Worm (Caenorhabditis elegans) whole organism, L1 larva: Measurements from ENCODE around the gene srlf-17.

Experiments
- F16B12.6 ChIP-seq: fragments of 150-350 bp; optimal IDR thresholded peaks from 2 replicates; lab custom pipeline; 2014; ENCODE audit warnings: missing biosample characterization, missing genetic modification characterization
- Y116A8C.19 ChIP-seq: sonication (generic microtip); optimal IDR thresholded peaks from 2 replicates; lab custom pipeline; 2016; ENCODE audit warnings: missing compliant biosample characterization, missing genetic modification characterization, borderline replicate concordance
- aha-1 ChIP-seq: fragments of 150-350 bp; optimal IDR thresholded peaks from 2 replicates; lab custom pipeline; 2014; ENCODE audit warnings: missing biosample characterization, missing genetic modification characterization
- ama-1 ChIP-seq: fragments of 150-350 bp; optimal IDR thresholded peaks from 2 replicates; lab custom pipeline; 2014
- blmp-1 ChIP-seq: fragments of 150-350 bp; optimal IDR thresholded peaks from 2 replicates; lab custom pipeline; 2014; ENCODE audit warnings: missing biosample characterization, missing genetic modification characterization
- ceh-82 ChIP-seq, 3 experiments: fragments of 150-350 bp in 1 of 3; sonication (generic microtip) in 2 of 3; optimal IDR thresholded peaks; 2 replicates each; lab custom pipeline; 2014 to 2017; ENCODE audit warnings: missing biosample characterization in 3 of 3, missing genetic modification characterization in 3 of 3
- ceh-90 ChIP-seq: sonication (generic microtip); optimal IDR thresholded peaks from 2 replicates; lab custom pipeline; 2016; ENCODE audit warnings: missing genetic modification characterization, missing compliant biosample characterization
- ces-1 ChIP-seq: fragments of 150-350 bp; optimal IDR thresholded peaks from 2 replicates; lab custom pipeline; 2014; ENCODE audit warnings: missing biosample characterization, missing genetic modification reagents, missing genetic modification characterization
- dsc-1 ChIP-seq: sonication (generic microtip); optimal IDR thresholded peaks from 2 replicates; lab custom pipeline; 2016; ENCODE audit warnings: mild to moderate bottlenecking, missing genetic modification characterization, missing compliant biosample characterization
- efl-1 ChIP-seq, 4 experiments: fragments of 150-350 bp; optimal IDR thresholded peaks in 3 of 4; peaks in 1 of 4; 1 replicate in 1 of 4; 2 replicates in 3 of 4; lab custom pipeline; 2014; ENCODE audit warnings: missing biosample characterization in 2 of 4, missing genetic modification characterization in 2 of 4, missing genetic modification reagents in 2 of 4
- efl-3 ChIP-seq: fragments of 200-800 bp; sonication (Bioruptor generic); optimal IDR thresholded peaks from 2 replicates; lab custom pipeline; 2018; ENCODE audit warnings: mild to moderate bottlenecking, missing genetic modification characterization, missing compliant biosample characterization
- egl-13 ChIP-seq: sonication (generic microtip); optimal IDR thresholded peaks from 2 replicates; lab custom pipeline; 2016; ENCODE audit warnings: missing genotype, missing genetic modification reagents, missing genetic modification characterization, missing compliant biosample characterization
- elt-3 ChIP-seq, 6 experiments: fragments of 150-350 bp in 1 of 6; sonication (generic microtip); optimal IDR thresholded peaks; 2 replicates each; lab custom pipeline; 2017 to 2018; ENCODE audit warnings: missing biosample characterization in 6 of 6, missing genetic modification characterization in 6 of 6, inconsistent platforms in 1 of 6
- ets-5 ChIP-seq: fragments of 200-800 bp; sonication (Bioruptor generic); IDR thresholded peaks from 2 replicates; pipeline ENCODE4 v1.3.6; 2022; ENCODE audit warnings: missing genetic modification characterization, missing compliant biosample characterization
- fkh-10 ChIP-seq: sonication (generic microtip); optimal IDR thresholded peaks from 2 replicates; lab custom pipeline; 2017; ENCODE audit warnings: missing biosample characterization, missing genetic modification reagents, missing genetic modification characterization
- fkh-8 ChIP-seq: sonication (generic microtip); optimal IDR thresholded peaks from 2 replicates; lab custom pipeline; 2016; ENCODE audit warnings: mild to moderate bottlenecking, missing genetic modification characterization, missing compliant biosample characterization
- fos-1 ChIP-seq: fragments of 150-350 bp; optimal IDR thresholded peaks from 2 replicates; lab custom pipeline; 2014; ENCODE audit warnings: missing biosample characterization, missing genetic modification characterization
- hlh-17 ChIP-seq: fragments of 200-800 bp; sonication (Bioruptor generic); optimal IDR thresholded peaks from 2 replicates; lab custom pipeline; 2018; ENCODE audit warnings: missing genetic modification characterization, mild to moderate bottlenecking, missing compliant biosample characterization, moderate library complexity, borderline replicate concordance
- hlh-4 ChIP-seq: sonication (generic microtip); optimal IDR thresholded peaks from 2 replicates; lab custom pipeline; 2016; ENCODE audit warnings: mild to moderate bottlenecking, missing genetic modification characterization, missing compliant biosample characterization
- hpl-2 ChIP-seq: fragments of 150-350 bp; optimal IDR thresholded peaks from 2 replicates; lab custom pipeline; 2014; ENCODE audit warnings: missing biosample characterization, missing genetic modification reagents, missing genetic modification characterization
- irx-1 ChIP-seq: sonication (generic microtip); optimal IDR thresholded peaks from 2 replicates; lab custom pipeline; 2016; ENCODE audit warnings: missing genetic modification characterization, missing compliant biosample characterization
- isw-1 ChIP-seq: fragments of 200-800 bp; sonication (Bioruptor generic); IDR thresholded peaks from 2 replicates; pipeline ENCODE4 v1.3.6; 2022; ENCODE audit warnings: missing genetic modification characterization, missing compliant biosample characterization
- lin-15B ChIP-seq: fragments of 150-350 bp; sonication (generic microtip); optimal IDR thresholded peaks from 3 replicates; lab custom pipeline; 2014; ENCODE audit warnings: missing biosample characterization, missing genetic modification characterization
- lin-35 ChIP-seq, 2 experiments: fragments of 150-350 bp; optimal IDR thresholded peaks; 2 replicates each; lab custom pipeline; 2014; ENCODE audit warnings: missing biosample characterization in 2 of 2, missing genetic modification characterization in 2 of 2, missing genetic modification reagents in 2 of 2
- lir-3 ChIP-seq: sonication (generic microtip); optimal IDR thresholded peaks from 2 replicates; lab custom pipeline; 2016; ENCODE audit warnings: mild to moderate bottlenecking, missing genetic modification characterization, moderate library complexity, missing compliant biosample characterization; ENCODE audit not compliant: poor library complexity
- lsy-2 ChIP-seq, 2 experiments: fragments of 150-350 bp; optimal IDR thresholded peaks; 2 replicates each; lab custom pipeline; 2014; ENCODE audit warnings: missing biosample characterization in 2 of 2, missing genetic modification characterization in 2 of 2
- mep-1 ChIP-seq: fragments of 150-350 bp; optimal IDR thresholded peaks from 2 replicates; lab custom pipeline; 2014; ENCODE audit warnings: missing biosample characterization, missing genetic modification characterization
- nhr-12 ChIP-seq: sonication (generic microtip); optimal IDR thresholded peaks from 2 replicates; lab custom pipeline; 2017; ENCODE audit warnings: missing biosample characterization, missing genetic modification characterization
- nhr-19 ChIP-seq: fragments of 200-800 bp; sonication (Bioruptor generic); conservative IDR thresholded peaks from 2 replicates; pipeline ENCODE4 v1.3.6; 2022; ENCODE audit warnings: missing genetic modification characterization, missing compliant biosample characterization
- nhr-20 ChIP-seq: sonication (generic microtip); optimal IDR thresholded peaks from 2 replicates; lab custom pipeline; 2016; ENCODE audit warnings: mild to moderate bottlenecking, missing genetic modification characterization, missing compliant biosample characterization
- nhr-28 ChIP-seq: fragments of 150-350 bp; optimal IDR thresholded peaks from 2 replicates; lab custom pipeline; 2014; ENCODE audit warnings: missing biosample characterization, missing genetic modification characterization
- nhr-47 ChIP-seq: sonication (generic microtip); optimal IDR thresholded peaks from 2 replicates; lab custom pipeline; 2016; ENCODE audit warnings: mild to moderate bottlenecking, missing genetic modification characterization, moderate library complexity, missing compliant biosample characterization
- nhr-76 ChIP-seq: sonication (generic microtip); optimal IDR thresholded peaks from 2 replicates; lab custom pipeline; 2017; ENCODE audit warnings: missing biosample characterization, missing genetic modification characterization
- nhr-84 ChIP-seq: sonication (generic microtip); optimal IDR thresholded peaks from 2 replicates; lab custom pipeline; 2017; ENCODE audit warnings: missing biosample characterization, missing genetic modification characterization
- pag-3 ChIP-seq: sonication (generic microtip); optimal IDR thresholded peaks from 2 replicates; lab custom pipeline; 2017; ENCODE audit warnings: missing genetic modification characterization, mild to moderate bottlenecking, missing compliant biosample characterization, antibody characterized with exemption, borderline replicate concordance; ENCODE audit not compliant: insufficient read depth
- pqm-1 ChIP-seq: sonication (generic microtip); optimal IDR thresholded peaks from 3 replicates; lab custom pipeline; 2017; ENCODE audit warnings: missing biosample characterization, missing genetic modification characterization
- rnt-1 ChIP-seq: sonication (generic microtip); optimal IDR thresholded peaks from 2 replicates; lab custom pipeline; 2016; ENCODE audit warnings: mild to moderate bottlenecking, missing genetic modification characterization, moderate library complexity, missing compliant biosample characterization
- skn-1 ChIP-seq: fragments of 150-350 bp; optimal IDR thresholded peaks from 2 replicates; lab custom pipeline; 2014; ENCODE audit warnings: missing biosample characterization, missing genetic modification characterization
- sox-4 ChIP-seq: sonication (generic microtip); optimal IDR thresholded peaks from 2 replicates; lab custom pipeline; 2016; ENCODE audit warnings: missing genetic modification characterization, missing compliant biosample characterization
- sup-37 ChIP-seq: fragments of 200-800 bp; sonication (Bioruptor generic); optimal IDR thresholded peaks from 2 replicates; lab custom pipeline; 2018; ENCODE audit warnings: mild to moderate bottlenecking, missing genetic modification characterization, missing compliant biosample characterization
- swsn-7 ChIP-seq: sonication (generic microtip); optimal IDR thresholded peaks from 2 replicates; lab custom pipeline; 2016; ENCODE audit warnings: missing genetic modification characterization, missing compliant biosample characterization
- tbx-2 ChIP-seq: sonication (generic microtip); optimal IDR thresholded peaks from 2 replicates; lab custom pipeline; 2016; ENCODE audit warnings: missing genetic modification characterization, missing compliant biosample characterization
- unc-30 ChIP-seq: sonication (generic microtip); optimal IDR thresholded peaks from 2 replicates; lab custom pipeline; 2017; ENCODE audit warnings: missing biosample characterization, missing genetic modification characterization
- unc-98 ChIP-seq: fragments of 200-800 bp; sonication (Bioruptor generic); IDR thresholded peaks from 2 replicates; pipeline ENCODE4 v1.3.6; 2022; ENCODE audit warnings: missing genetic modification characterization, missing compliant biosample characterization
- zip-4 ChIP-seq: fragments of 200-800 bp; sonication (Bioruptor generic); optimal IDR thresholded peaks from 2 replicates; lab custom pipeline; 2018; ENCODE audit warnings: mild to moderate bottlenecking, missing genetic modification characterization, moderate library complexity, missing compliant biosample characterization
- ztf-4 ChIP-seq: fragments of 150-350 bp; optimal IDR thresholded peaks from 2 replicates; lab custom pipeline; 2014; ENCODE audit warnings: missing biosample characterization, missing genetic modification characterization

Gene srlf-17

DNA sequence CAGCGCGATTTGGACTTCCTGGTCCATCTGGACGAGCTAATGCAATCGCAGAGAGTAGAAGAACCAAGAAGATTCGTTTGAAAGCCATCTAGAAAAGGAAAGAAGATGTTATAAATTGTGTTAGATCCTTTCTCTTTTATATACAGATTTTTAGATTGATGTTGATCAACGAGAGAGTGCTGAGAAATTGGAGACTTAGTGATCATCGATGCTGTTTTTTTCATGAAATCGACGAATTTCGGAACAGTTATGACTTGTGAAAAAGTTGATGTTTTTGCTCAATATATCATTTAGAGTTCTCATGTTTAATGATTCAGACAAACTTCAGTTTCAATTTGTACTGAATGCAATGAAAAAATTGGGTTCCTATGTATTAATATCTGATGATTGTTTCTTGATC lies at the start of gene srlf-17:
Gene srlf-17, minus strand, starts transcription at position 101 of the 400 bp plus-strand sequence.
- TF ChIP-seq elt-3 (tag; optimal IDR thresholded peaks at IDR 0.05; lab: Kevin White, UChicago) (no peak), ets-5 (GFP tag; lab: Robert Waterston, UW) (no peak), zip-4 (GFP tag; lab: Kevin White, UChicago) (no peak), nhr-12 (no peak), tbx-2 (tag; lab: Kevin White, UChicago) (no peak), unc-30 (tag; lab: Kevin White, UChicago) (no peak), blmp-1 (no peak), egl-13 (tag; lab: Kevin White, UChicago) (no peak), aha-1 (tag; lab: Kevin White, UChicago) (no peak), nhr-84 (tag; lab: Kevin White, UChicago) (no peak), rnt-1 (tag; lab: Kevin White, UChicago) (no peak), nhr-20 (no peak), isw-1 (GFP tag; lab: Robert Waterston, UW) (no peak), efl-3 (GFP tag; lab: Kevin White, UChicago) (no peak), mep-1 (no peak), unc-98 (GFP tag; lab: Robert Waterston, UW) (no peak), ceh-82 (tag; optimal IDR thresholded peaks at IDR 0.05; lab: Kevin White, UChicago) (no peak), sox-4 (tag; lab: Kevin White, UChicago) (no peak), fkh-8 (tag; lab: Kevin White, UChicago) (no peak), lin-35 (GFP tag; optimal IDR thresholded peaks at IDR 0.05; lab: Kevin White, UChicago) (no peak)
- TF ChIP-seq, all 84 proteins: peak for 0

DNA sequence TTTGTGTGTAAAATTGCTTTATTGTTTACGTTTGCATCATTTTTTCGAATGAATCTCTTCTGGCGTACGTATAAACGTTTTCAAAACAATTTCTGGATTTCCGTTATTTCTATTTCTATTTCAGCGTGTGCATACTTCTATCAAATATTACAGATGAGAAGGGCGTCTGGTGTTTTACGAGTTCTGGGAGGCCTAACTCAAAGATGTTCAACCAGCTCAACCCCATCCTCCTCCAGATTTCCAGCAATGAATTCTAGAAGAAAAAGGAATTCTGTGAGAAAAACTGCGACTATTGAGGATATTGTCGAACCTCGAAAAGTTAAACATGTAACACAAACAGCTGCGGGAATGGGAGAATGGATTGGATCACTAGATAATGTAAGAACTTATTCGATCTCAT lies 48.3 kb upstream of the srlf-17 start, which contains the start of gene C08F8.2:
Gene C08F8.2, plus strand, starts transcription at position 154 of the 400 bp plus-strand sequence.
- TF ChIP-seq nhr-28 (tag; lab: Kevin White, UChicago) (no peak), ama-1 (lab: Kevin White, UChicago) (peak; percentile 67), ztf-4 (peak; percentile 13), nhr-19 (GFP tag; lab: Robert Waterston, UW) (peak; percentile 30; the same call in 1 of the 2 replicates)

DNA sequence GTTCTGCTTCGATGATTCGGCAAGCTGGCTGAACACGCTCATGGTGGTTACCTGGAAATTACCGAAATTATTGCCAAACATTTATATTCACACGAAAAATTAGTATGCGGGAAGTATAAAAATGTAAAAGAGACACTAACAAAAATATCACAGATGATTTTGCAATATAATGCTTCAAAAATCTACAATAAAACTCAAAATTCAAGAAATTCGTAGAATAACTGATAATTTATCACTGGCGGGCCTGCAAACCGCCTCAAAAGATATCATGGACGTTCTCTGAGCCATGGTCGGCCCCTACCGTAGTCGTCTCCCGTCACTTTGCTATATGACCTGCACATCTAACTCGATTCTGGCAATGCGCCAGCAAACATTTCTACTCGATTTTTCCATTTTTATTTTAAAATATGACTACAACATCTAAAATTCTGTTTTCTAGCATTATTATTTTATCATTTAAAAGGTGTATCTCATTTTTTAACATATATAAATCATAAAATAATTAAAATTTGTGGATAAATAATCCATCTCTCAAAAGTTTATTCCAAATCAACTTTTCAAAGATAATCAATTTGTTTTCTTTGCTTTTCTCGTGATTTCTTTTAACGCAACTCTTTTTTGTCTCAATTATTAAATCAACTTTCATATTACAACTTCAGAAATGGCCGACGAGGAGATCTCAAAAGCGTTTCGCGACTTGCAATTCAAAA lies 47.1 kb upstream of the srlf-17 start, which contains the start of the genes F01G4.6 and pfd-1:
Gene F01G4.6, minus strand, starts transcription at position 51 of the 710 bp plus-strand sequence.
Gene pfd-1, plus strand, starts transcription at position 660 of the 710 bp plus-strand sequence.
- TF ChIP-seq F16B12.6 (tag; lab: Kevin White, UChicago) (peak; percentile 73), pqm-1 (tag; lab: Kevin White, UChicago) (no peak), hlh-17 (GFP tag; lab: Kevin White, UChicago) (no peak), unc-98 (GFP tag; lab: Robert Waterston, UW) (no peak; the same call in 1 of the 2 replicates), fkh-10 (peak; percentile 89), lin-15B (peak; percentile 86), pag-3 (tag; lab: Kevin White, UChicago) (peak; percentile 71), sup-37 (GFP tag; lab: Kevin White, UChicago) (peak; percentile 37), egl-13 (tag; lab: Kevin White, UChicago) (peak; percentile 89), efl-1 (optimal IDR thresholded peaks at IDR 0.05; lab: Kevin White, UChicago) (peak; percentile 89 to 92), efl-1 (GFP tag; optimal IDR thresholded peaks at IDR 0.05 in 1 of 2; lab: Kevin White, UChicago) (peak; percentile 81 to 98), ces-1 (GFP tag; lab: Kevin White, UChicago) (no peak), efl-3 (GFP tag; lab: Kevin White, UChicago) (no peak), skn-1 (tag; lab: Kevin White, UChicago) (peak; percentile 88), lsy-2 (tag; optimal IDR thresholded peaks at IDR 0.05; lab: Kevin White, UChicago) (peak; percentile 99), mep-1 (peak; percentile 92), ceh-90 (tag; lab: Kevin White, UChicago) (no peak), nhr-12 (no peak), ama-1 (lab: Kevin White, UChicago) (peak; percentile 46), dsc-1 (peak; percentile 98), elt-3 (tag; optimal IDR thresholded peaks at IDR 0.05; lab: Kevin White, UChicago) (peak; percentile 23 to 94 (median 83)), hpl-2 (peak; percentile 51), hlh-4 (tag; lab: Kevin White, UChicago) (no peak), fos-1 (peak; percentile 88), nhr-28 (tag; lab: Kevin White, UChicago) (no peak), nhr-47 (tag; lab: Kevin White, UChicago) (peak; percentile 96), Y116A8C.19 (tag; lab: Kevin White, UChicago) (no peak), tbx-2 (tag; lab: Kevin White, UChicago) (peak; percentile 93), nhr-76 (tag; lab: Kevin White, UChicago) (no peak), swsn-7 (tag; lab: Kevin White, UChicago) (peak; percentile 95), irx-1 (peak; percentile 81), lir-3 (tag; lab: Kevin White, UChicago) (peak; percentile 84)
